Fruit fly (Drosophila melanogaster) whole organism, embryonic: ENCODE results near the gene Ubqn.

Experiments used
- mam ChIP-seq: fragments of 200-800 bp; sonication (Bioruptor generic); optimal IDR thresholded peaks from 3 replicates; lab custom pipeline; 2016; ENCODE audit warnings: missing biosample characterization, missing genetic modification characterization
- nau ChIP-seq: fragments of 200-800 bp; sonication (Bioruptor generic); optimal IDR thresholded peaks from 3 replicates; lab custom pipeline; 2017; ENCODE audit warnings: missing biosample characterization, mild to moderate bottlenecking, missing genetic modification characterization, missing genetic modification reagents

DNA sequence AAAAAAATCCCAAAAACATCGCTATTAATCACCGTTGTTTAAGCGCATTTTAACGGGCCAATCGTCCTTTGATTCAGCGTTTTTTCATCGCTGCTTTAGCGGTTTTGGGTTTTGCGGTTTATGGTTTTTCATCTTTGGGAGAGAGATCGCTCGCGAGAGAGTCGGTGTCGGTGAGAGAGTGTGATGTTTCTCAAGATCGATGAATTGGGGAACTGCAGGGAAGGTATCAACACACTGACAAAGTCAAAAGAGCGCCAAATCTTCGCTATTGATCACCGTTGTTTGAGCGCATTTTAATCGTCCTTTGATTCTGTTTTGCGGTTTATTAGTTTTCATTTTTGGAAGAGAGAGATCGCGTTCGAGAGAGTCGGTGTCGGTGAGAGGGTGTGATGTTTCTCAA, 6.4 kb downstream of the Ubqn start:
- no peak for TF ChIP-seq mam (GFP tag; lab: Kevin White, UChicago)
- TF ChIP-seq nau (GFP tag; lab: Kevin White, UChicago) = no peak
